Fruit fly (Drosophila melanogaster): ENCODE data around the gene Lcp65Ac.

Lcp65Ac gene

DNA sequence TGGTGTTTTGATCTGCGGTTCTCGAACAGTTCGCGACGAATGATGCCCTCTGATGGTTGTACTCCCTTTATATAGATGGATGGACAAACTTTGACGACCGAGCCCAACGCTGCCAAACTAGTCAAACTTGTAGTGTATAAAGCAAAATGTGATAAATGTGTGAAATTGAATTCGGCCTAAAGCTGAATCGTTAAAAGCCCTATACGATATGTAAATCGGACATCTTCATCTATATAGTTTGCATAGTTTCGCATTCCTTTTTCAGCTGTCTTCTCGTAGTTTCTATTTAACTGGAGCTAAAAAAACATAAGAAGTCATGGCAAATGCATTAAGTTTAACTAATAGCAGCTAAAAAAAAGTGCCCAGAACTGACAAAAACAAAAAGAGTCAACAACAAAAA is 11.1 kb upstream of the Lcp65Ac start, which contains the start of gene Lcp65Ag2:
Gene Lcp65Ag2 (minus strand): TSS at position 48 of the 400 bp plus-strand sequence.
- TF ChIP-seq Dfd (GFP tag; optimal IDR thresholded peaks at IDR 0.05) = no peak
- TF ChIP-seq usp (GFP tag; optimal IDR thresholded peaks at IDR 0.05) = no peak
- no peak for TF ChIP-seq h (GFP tag; optimal IDR thresholded peaks at IDR 0.05)
- no peak for TF ChIP-seq Abd-B (GFP tag; optimal IDR thresholded peaks at IDR 0.05)
- TF ChIP-seq Mio (GFP tag; optimal IDR thresholded peaks at IDR 0.05) = no peak
- no peak for TF ChIP-seq N (GFP tag; optimal IDR thresholded peaks at IDR 0.05)
- TF ChIP-seq foxo (GFP tag; optimal IDR thresholded peaks at IDR 0.05) = no peak
- TF ChIP-seq ey (GFP tag; optimal IDR thresholded peaks at IDR 0.05) = no peak
- TF ChIP-seq Dif (GFP tag; optimal IDR thresholded peaks at IDR 0.05; ENCODE audit: partially characterized antibody) = no peak
- no peak for TF ChIP-seq Hr78 (GFP tag; optimal IDR thresholded peaks at IDR 0.05)
- no peak for TF ChIP-seq sage (GFP tag; optimal IDR thresholded peaks at IDR 0.05)
- TF ChIP-seq Rel (GFP tag; optimal IDR thresholded peaks at IDR 0.05) = no peak
- no peak for TF ChIP-seq Rel (tag; optimal IDR thresholded peaks at IDR 0.05)
- TF ChIP-seq pan (optimal IDR thresholded peaks at IDR 0.05) = no peak
- TF ChIP-seq dmrt93B (GFP tag; optimal IDR thresholded peaks at IDR 0.05) = no peak
- no peak for TF ChIP-seq psq (GFP tag; optimal IDR thresholded peaks at IDR 0.05)
- no peak for TF ChIP-seq Hnf4 (GFP tag; optimal IDR thresholded peaks at IDR 0.05)
- no peak for TF ChIP-seq jim (GFP tag; optimal IDR thresholded peaks at IDR 0.05)
- TF ChIP-seq br (GFP tag; optimal IDR thresholded peaks at IDR 0.05) = no peak
- TF ChIP-seq Sp1 (GFP tag; optimal IDR thresholded peaks at IDR 0.05) = no peak
- TF ChIP-seq brk (GFP tag; optimal IDR thresholded peaks at IDR 0.05) = no peak

- TF ChIP-seq OdsH (GFP tag; optimal IDR thresholded peaks at IDR 0.05) = no peak
- no peak for TF ChIP-seq Mio (GFP tag; optimal IDR thresholded peaks at IDR 0.05)
- TF ChIP-seq Rel (GFP tag; optimal IDR thresholded peaks at IDR 0.05) = no peak
- TF ChIP-seq Rel (tag; optimal IDR thresholded peaks at IDR 0.05) = no peak
- TF ChIP-seq dl (GFP tag; optimal IDR thresholded peaks at IDR 0.05; ENCODE audit: insufficient read depth in 1 of 2, partially characterized antibody in 2 of 2) = no peak
- no peak for TF ChIP-seq usp (GFP tag; optimal IDR thresholded peaks at IDR 0.05)
- no peak for TF ChIP-seq Hr78 (GFP tag; optimal IDR thresholded peaks at IDR 0.05)
- TF ChIP-seq Hnf4 (GFP tag; optimal IDR thresholded peaks at IDR 0.05) = no peak
- no peak for TF ChIP-seq woc (GFP tag; optimal IDR thresholded peaks at IDR 0.05)
- no peak for TF ChIP-seq fru (GFP tag; optimal IDR thresholded peaks at IDR 0.05)
- TF ChIP-seq h (GFP tag; optimal IDR thresholded peaks at IDR 0.05) = no peak
- no peak for TF ChIP-seq Dif (GFP tag; optimal IDR thresholded peaks at IDR 0.05; ENCODE audit: partially characterized antibody)
- no peak for TF ChIP-seq CrebA (GFP tag; optimal IDR thresholded peaks at IDR 0.05; ENCODE audit: borderline replicate concordance)
- no peak for TF ChIP-seq jim (GFP tag; optimal IDR thresholded peaks at IDR 0.05)
- no peak for TF ChIP-seq Jra (GFP tag; optimal IDR thresholded peaks at IDR 0.05)
- TF ChIP-seq GATAd (GFP tag; optimal IDR thresholded peaks at IDR 0.05) = no peak
- no peak for TF ChIP-seq HLH106 (tag; optimal IDR thresholded peaks at IDR 0.05)
- TF ChIP-seq Dfd (GFP tag; optimal IDR thresholded peaks at IDR 0.05) = no peak
- no peak for TF ChIP-seq Abd-B (GFP tag; optimal IDR thresholded peaks at IDR 0.05)
- TF ChIP-seq dsf (GFP tag; optimal IDR thresholded peaks at IDR 0.05; ENCODE audit: borderline replicate concordance) = no peak
- no peak for TF ChIP-seq N (GFP tag; optimal IDR thresholded peaks at IDR 0.05)
These were observed 9.4 kb upstream of the Lcp65Ac start, which contains the start of gene Lcp65Ag1 for dm6 chr3L:6135174-6135573. Lcp65Ag1 (minus strand) TSS chr3L:6135274.

- TF ChIP-seq jim (GFP tag; optimal IDR thresholded peaks at IDR 0.05) = no peak
These were observed 7.9 kb upstream of the Lcp65Ac start, which contains the start of gene Lcp65Af for dm6 chr3L:6136691-6137090. Lcp65Af (minus strand) TSS chr3L:6136791.

DNA sequence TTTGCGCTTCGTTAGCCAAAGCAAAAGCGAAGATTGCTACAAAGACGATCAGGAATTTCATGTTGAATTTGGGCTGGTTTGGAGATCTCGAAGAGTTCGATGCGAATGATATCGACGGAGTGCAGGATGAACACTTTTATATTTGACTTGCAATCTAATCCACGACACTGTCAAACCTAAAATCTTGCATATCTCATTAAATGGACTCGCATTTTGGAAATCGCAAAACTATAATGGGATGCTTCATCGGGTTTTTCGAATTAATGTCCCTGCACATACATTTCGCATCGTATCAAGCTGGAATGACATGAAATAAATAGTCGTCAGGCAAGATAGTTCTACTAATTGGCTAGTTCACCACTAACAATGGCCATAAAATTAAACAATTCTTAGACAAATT is 6.6 kb upstream of the Lcp65Ac start, which contains the start of gene Lcp65Ae:
Gene Lcp65Ae (minus strand): TSS at position 101 of the 400 bp plus-strand sequence.
- TF ChIP-seq Jra (GFP tag; optimal IDR thresholded peaks at IDR 0.05) (no peak), Abd-B (GFP tag; optimal IDR thresholded peaks at IDR 0.05) (no peak), HLH106 (tag; optimal IDR thresholded peaks at IDR 0.05) (no peak), jim (GFP tag; optimal IDR thresholded peaks at IDR 0.05) (no peak), dl (GFP tag; optimal IDR thresholded peaks at IDR 0.05; ENCODE audit: insufficient read depth in 1 of 2, partially characterized antibody in 2 of 2) (no peak), br (GFP tag; optimal IDR thresholded peaks at IDR 0.05) (no peak), sage (GFP tag; optimal IDR thresholded peaks at IDR 0.05) (no peak), Myc (optimal IDR thresholded peaks at IDR 0.05) (no peak), CG32264 (GFP tag; optimal IDR thresholded peaks at IDR 0.05) (no peak), usp (GFP tag; optimal IDR thresholded peaks at IDR 0.05) (no peak), Mio (GFP tag; optimal IDR thresholded peaks at IDR 0.05) (no peak), tai (GFP tag; optimal IDR thresholded peaks at IDR 0.05) (no peak), h (GFP tag; optimal IDR thresholded peaks at IDR 0.05) (no peak), woc (GFP tag; optimal IDR thresholded peaks at IDR 0.05) (no peak), Hr83 (GFP tag; optimal IDR thresholded peaks at IDR 0.05; ENCODE audit: poor library complexity, severe bottlenecking) (no peak), brk (GFP tag; optimal IDR thresholded peaks at IDR 0.05) (no peak), CG9705 (GFP tag; optimal IDR thresholded peaks at IDR 0.05) (no peak)
